Worm (Caenorhabditis elegans): ENCODE results near the gene fut-2.
A peak's percentile ranks its signal among the peaks of the same experiment; 100 is the strongest.

DNA sequence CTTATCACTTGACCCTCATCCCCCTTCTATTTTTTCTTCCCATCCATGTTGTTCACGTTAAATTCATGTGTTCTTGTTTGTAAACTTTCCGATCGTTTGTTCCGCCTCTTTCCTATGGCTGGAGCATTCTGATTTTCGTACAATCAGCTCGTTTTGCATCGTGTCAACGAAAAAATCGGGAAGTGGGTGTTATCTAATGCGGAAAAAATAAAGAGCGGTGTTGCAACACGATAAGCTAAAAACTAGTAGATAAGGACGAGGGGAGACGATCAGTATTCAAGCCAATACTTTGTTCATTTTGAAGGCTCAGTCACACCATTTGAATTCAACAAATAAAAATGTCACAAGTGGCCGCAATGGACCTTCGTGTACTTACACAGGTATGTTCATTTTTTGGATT lies 50.9 kb downstream of the fut-2 start, which contains the start of gene acs-1:
- TF ChIP-seq nhr-11 (tag; optimal IDR thresholded peaks at IDR 0.05) (no peak), nhr-77 (tag; optimal IDR thresholded peaks at IDR 0.05) (peak; percentile 6), fkh-10 (GFP tag; optimal IDR thresholded peaks at IDR 0.05) (no peak), lim-7 (GFP tag; IDR thresholded peaks at IDR 0.05) (no peak), ces-1 (GFP tag; optimal IDR thresholded peaks at IDR 0.05) (no peak), madf-9 (GFP tag; conservative IDR thresholded peaks at IDR 0.05) (no peak), daf-12 (tag; optimal IDR thresholded peaks at IDR 0.05) (no peak), lin-15B (tag; optimal IDR thresholded peaks at IDR 0.05) (no peak), cey-2 (tag; optimal IDR thresholded peaks at IDR 0.05; ENCODE audit: borderline replicate concordance, insufficient read depth) (no peak), mep-1 (tag; optimal IDR thresholded peaks at IDR 0.05) (no peak), jun-1 (tag; optimal IDR thresholded peaks at IDR 0.05) (no peak)

Data from whole organism, L4 larva.